Fruit fly (Drosophila melanogaster) Kc167 (cell line): ENCODE measurements around the gene CG8086.

Source experiments
- Myc ChIP-seq: fragments of >200 bp; optimal IDR thresholded peaks from 2 replicates; lab custom pipeline; 2017; ENCODE audit warnings: missing external identifiers
- psq ChIP-seq: fragments of >200 bp; optimal IDR thresholded peaks from 2 replicates; lab custom pipeline; 2017; ENCODE audit warnings: missing external identifiers

dm6 chr2L:8289352-8290091, 32.2 kb upstream of the CG8086 start:
- TF ChIP-seq Myc (lab: Kevin White, UChicago) (no peak), psq (lab: Kevin White, UChicago) (no peak)
